Fruit fly (Drosophila melanogaster) S2 (cell line): Measurements from ENCODE around the gene CG33269.

ENCODE experiments used
- CG8478 ChIP-seq: fragments of >200 bp; optimal IDR thresholded peaks from 2 replicates; lab custom pipeline; 2018
- CTCF ChIP-seq, 2 experiments: fragments of >200 bp; optimal IDR thresholded peaks; 2 replicates each; lab custom pipeline; 2018

CG33269 gene

dm6 chr3L:11552996-11553671 lies 28.9 kb downstream of the CG33269 start:
- TF ChIP-seq CTCF (optimal IDR thresholded peaks at IDR 0.05; lab: Kevin White, UChicago): no peak
- no peak for TF ChIP-seq CG8478 (lab: Kevin White, UChicago)

dm6 chr3L:11551949-11552348 lies 30.0 kb downstream of the CG33269 start:
- TF ChIP-seq CTCF (optimal IDR thresholded peaks at IDR 0.05; lab: Kevin White, UChicago): no peak
- no peak for TF ChIP-seq CG8478 (lab: Kevin White, UChicago)

- TF ChIP-seq CG8478 (lab: Kevin White, UChicago) (no peak), CTCF (optimal IDR thresholded peaks at IDR 0.05; lab: Kevin White, UChicago) (no peak)
Observed at dm6 chr3L:11550359-11551056, 31.5 kb downstream of the CG33269 start.

DNA sequence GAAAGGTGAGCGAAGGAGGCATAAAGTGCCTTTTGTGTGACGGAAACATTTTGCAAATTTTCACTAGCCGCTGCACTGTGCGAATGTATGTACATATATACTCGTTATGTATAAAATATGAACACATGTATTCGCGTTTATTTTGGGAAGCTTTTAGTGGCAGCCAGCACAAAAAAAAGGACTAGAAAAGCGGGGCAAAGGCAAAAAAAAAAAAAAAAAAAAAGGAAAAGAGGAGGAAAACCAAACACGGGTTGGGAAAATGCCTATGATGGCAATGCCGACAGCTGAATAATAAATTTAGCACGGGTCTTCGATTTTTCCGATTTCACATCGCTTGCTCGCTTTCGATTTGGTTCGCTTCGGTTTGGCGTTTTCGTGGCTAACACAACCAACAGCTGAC lies 32.6 kb downstream of the CG33269 start:
- no peak for TF ChIP-seq CTCF (optimal IDR thresholded peaks at IDR 0.05; lab: Kevin White, UChicago)
- no peak for TF ChIP-seq CG8478 (lab: Kevin White, UChicago)

- TF ChIP-seq CG8478 (lab: Kevin White, UChicago) (no peak), CTCF (optimal IDR thresholded peaks at IDR 0.05; lab: Kevin White, UChicago) (no peak)
Observed at dm6 chr3L:11548009-11548408, 34.0 kb downstream of the CG33269 start.

DNA sequence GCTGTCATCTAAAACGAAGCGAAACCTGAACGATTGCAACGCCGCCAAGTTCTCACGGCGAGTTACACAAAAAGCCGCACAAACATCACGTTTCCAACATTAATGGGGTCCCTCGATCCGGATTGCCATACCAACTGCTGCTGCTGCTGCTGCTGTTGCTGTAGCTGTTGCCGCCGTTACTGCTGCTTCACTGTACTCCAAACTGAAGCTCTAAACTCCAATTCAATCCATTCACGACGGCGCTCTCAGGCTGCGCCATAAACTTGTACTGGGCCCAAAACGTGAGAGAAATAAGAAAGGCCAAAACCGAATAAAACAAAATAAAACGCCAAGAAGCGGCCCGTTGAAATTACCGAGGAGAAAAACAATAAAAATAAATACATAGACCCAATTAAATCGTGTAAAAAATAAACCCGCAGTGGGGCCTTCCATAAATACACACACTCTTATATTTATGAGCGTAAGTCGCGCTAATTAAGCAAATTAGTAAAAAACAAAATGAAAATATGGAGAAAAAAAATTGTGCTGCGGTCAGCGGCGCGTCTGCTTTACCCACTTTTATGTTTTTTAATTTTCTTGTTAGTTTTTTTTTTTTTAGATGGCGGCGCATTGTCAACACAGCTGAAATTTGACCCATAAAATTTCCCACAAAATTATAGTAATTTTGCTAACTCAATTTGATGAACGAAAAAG lies 34.5 kb downstream of the CG33269 start:
- TF ChIP-seq CG8478 (lab: Kevin White, UChicago): no peak
- TF ChIP-seq CTCF (optimal IDR thresholded peaks at IDR 0.05; lab: Kevin White, UChicago): no peak

DNA sequence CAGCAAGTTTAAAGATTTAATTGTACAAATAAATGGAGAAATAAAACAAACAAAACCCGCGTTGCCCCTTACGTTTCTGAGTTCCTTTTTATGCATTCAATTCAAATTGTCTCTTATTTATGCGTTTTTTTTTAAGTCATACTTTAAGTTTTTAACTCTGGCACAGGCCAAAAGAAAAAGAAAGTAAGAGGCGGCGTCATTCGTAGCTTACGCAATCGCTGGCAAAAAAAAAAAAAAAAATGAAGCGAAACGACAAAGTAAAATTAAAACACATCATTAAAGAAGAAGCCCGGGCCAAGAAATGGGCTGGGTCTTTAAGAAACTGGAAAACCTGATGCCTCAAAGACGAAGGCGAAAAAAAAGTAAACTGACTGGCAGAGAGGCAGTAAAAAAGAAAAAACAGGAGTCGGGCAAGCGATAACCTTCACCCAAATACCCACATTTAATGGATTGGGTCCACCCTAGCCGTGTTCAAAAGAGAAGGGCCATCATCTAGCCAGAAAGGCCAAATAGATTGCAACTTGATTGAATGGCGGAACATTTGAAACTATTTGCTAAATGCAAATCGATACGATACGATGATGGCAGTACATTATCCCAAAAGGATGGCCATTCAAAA lies 38.2 kb downstream of the CG33269 start:
- no peak for TF ChIP-seq CG8478 (lab: Kevin White, UChicago)
- TF ChIP-seq CTCF (optimal IDR thresholded peaks at IDR 0.05; lab: Kevin White, UChicago): no peak

- no peak for TF ChIP-seq CTCF (optimal IDR thresholded peaks at IDR 0.05; lab: Kevin White, UChicago)
- TF ChIP-seq CG8478 (lab: Kevin White, UChicago): no peak
Observed at dm6 chr3L:11542948-11543347, 39.0 kb downstream of the CG33269 start.

- no peak for TF ChIP-seq CG8478 (lab: Kevin White, UChicago)
- no peak for TF ChIP-seq CTCF (optimal IDR thresholded peaks at IDR 0.05; lab: Kevin White, UChicago)
Observed at dm6 chr3L:11542437-11542836, 39.6 kb downstream of the CG33269 start.

dm6 chr3L:11540330-11540702 lies 41.7 kb downstream of the CG33269 start:
- TF ChIP-seq CTCF (optimal IDR thresholded peaks at IDR 0.05; lab: Kevin White, UChicago) (no peak), CG8478 (lab: Kevin White, UChicago) (no peak)

DNA sequence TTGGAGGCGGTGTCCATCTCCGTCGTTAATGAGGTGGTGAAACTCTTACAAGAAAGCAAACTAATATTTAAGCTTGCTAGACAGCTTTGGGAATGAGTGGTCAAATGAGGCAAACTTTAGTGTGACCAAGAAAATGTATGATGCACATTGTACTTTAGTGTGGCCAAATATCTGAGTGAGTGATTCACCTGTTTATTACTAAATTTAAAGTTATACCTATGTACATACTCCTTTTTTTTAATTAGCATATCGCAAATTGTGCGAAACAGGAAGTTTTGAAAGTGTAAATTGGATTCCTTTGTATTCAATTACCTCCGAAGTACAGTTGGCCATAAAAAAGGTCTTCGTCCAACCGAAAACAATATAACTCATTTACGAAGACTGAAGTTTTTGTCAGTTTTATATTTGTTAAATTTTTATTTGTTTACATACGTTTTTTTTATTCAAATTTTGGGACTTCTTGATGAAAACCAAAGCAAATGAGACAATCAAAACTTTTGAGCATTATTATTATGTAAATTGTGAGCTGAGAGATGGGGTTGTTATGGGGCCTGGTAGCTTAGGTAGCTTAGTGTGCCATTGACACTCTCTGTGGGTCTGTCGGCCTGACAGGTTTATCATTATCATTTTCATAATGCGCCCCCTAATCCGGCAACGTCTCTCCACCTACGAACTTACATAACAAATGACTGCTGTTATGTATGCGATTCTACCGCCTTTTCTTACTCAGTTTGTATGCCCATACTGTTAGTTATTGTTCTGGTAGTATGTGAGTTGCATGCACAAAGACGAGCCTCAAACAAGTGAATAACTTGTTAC lies 42.3 kb downstream of the CG33269 start:
- TF ChIP-seq CTCF (optimal IDR thresholded peaks at IDR 0.05; lab: Kevin White, UChicago) (no peak), CG8478 (lab: Kevin White, UChicago) (no peak)

dm6 chr3L:11536767-11537419 lies 45.1 kb downstream of the CG33269 start:
- TF ChIP-seq CG8478 (lab: Kevin White, UChicago): no peak
- no peak for TF ChIP-seq CTCF (optimal IDR thresholded peaks at IDR 0.05; lab: Kevin White, UChicago)

DNA sequence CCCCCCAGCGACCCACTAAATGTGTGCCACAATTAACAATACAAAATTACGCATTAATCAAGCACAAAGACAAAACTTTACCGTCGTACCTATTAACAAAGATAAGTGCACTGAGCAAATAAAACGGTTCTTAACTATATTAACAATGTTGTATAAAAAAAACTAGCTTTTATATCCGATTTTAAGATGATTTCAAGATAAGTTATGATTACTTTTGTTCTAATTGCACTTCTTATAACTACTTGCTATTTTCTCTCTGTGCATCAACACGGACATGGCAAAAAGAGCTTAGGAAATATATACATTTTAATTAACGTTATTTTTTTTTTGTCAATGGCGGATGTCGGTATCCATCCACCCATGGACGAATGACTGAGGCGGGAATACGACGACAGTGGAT lies 45.9 kb downstream of the CG33269 start:
- TF ChIP-seq CTCF (optimal IDR thresholded peaks at IDR 0.05; lab: Kevin White, UChicago): no peak
- no peak for TF ChIP-seq CG8478 (lab: Kevin White, UChicago)
